Fruit fly (Drosophila melanogaster): ENCODE measurements around the gene MED30.
A peak's percentile ranks its signal among the peaks of the same experiment; 100 is the strongest.

The MED30 gene

dm6 chr3L:680258-680657, 26.4 kb upstream of the MED30 start, which contains the start of gene CG17129 (continued):
- TF ChIP-seq CHES-1-like (GFP tag; optimal IDR thresholded peaks at IDR 0.05) = peak; percentile 83
- TF ChIP-seq Antp (GFP tag; optimal IDR thresholded peaks at IDR 0.05) = peak; percentile 81
- peak; percentile 98 for TF ChIP-seq Ets65A (GFP tag)
- TF ChIP-seq Stat92E (GFP tag; optimal IDR thresholded peaks at IDR 0.05) = peak in 1 of 3 experiments; percentile 44
- TF ChIP-seq gsb (GFP tag; IDR thresholded peaks at IDR 0.05) = no peak
- TF ChIP-seq Lhr (GFP tag; optimal IDR thresholded peaks at IDR 0.05) = peak; percentile 17
- peak; percentile 80 for TF ChIP-seq CG17361 (GFP tag; IDR thresholded peaks at IDR 0.05)
- TF ChIP-seq eyg (GFP tag; optimal IDR thresholded peaks at IDR 0.05) = peak; percentile 65
- peak; percentile 79 for TF ChIP-seq NC2β (GFP tag; optimal IDR thresholded peaks at IDR 0.05)
- peak; percentile 83 for TF ChIP-seq Xbp1 (GFP tag; optimal IDR thresholded peaks at IDR 0.05)
- TF ChIP-seq lbe (GFP tag; optimal IDR thresholded peaks at IDR 0.05) = peak; percentile 53
- peak; percentile 66 for TF ChIP-seq zen (tag; optimal IDR thresholded peaks at IDR 0.05)
- no peak for TF ChIP-seq hth (optimal IDR thresholded peaks at IDR 0.05)
- TF ChIP-seq tio (GFP tag; optimal IDR thresholded peaks at IDR 0.05) = no peak
- TF ChIP-seq Med (GFP tag) = peak; percentile 97
- peak; percentile 71 for TF ChIP-seq CG9727 (GFP tag; optimal IDR thresholded peaks at IDR 0.05)
- peak; percentile 47 for TF ChIP-seq trh (GFP tag; optimal IDR thresholded peaks at IDR 0.05)
- TF ChIP-seq bcd (GFP tag; optimal IDR thresholded peaks at IDR 0.05) = peak; percentile 54
- peak; percentile 72 for TF ChIP-seq CG10959 (GFP tag; IDR thresholded peaks at IDR 0.05)
- TF ChIP-seq fd3F (GFP tag; optimal IDR thresholded peaks at IDR 0.05) = peak; percentile 62
- TF ChIP-seq Bteb2 (GFP tag; optimal IDR thresholded peaks at IDR 0.05) = peak; percentile 69
- TF ChIP-seq Spps (tag; optimal IDR thresholded peaks at IDR 0.05) = peak; percentile 59
- TF ChIP-seq CG17186 (GFP tag; optimal IDR thresholded peaks at IDR 0.05) = peak; percentile 66
- peak; percentile 8; the same call in 1 of the 2 replicates for TF ChIP-seq ap (GFP tag; IDR thresholded peaks at IDR 0.05)
- TF ChIP-seq mirr (GFP tag; optimal IDR thresholded peaks at IDR 0.05) = no peak
- no peak for TF ChIP-seq sim (GFP tag; IDR thresholded peaks at IDR 0.05)
- peak; percentile 58 for TF ChIP-seq CG31224 (GFP tag; IDR thresholded peaks at IDR 0.05)
- no peak for TF ChIP-seq scrt (GFP tag; optimal IDR thresholded peaks at IDR 0.05)
- TF ChIP-seq CG10431 (GFP tag; optimal IDR thresholded peaks at IDR 0.05) = no peak
- peak; percentile 73 for TF ChIP-seq CG7786 (GFP tag; optimal IDR thresholded peaks at IDR 0.05)
- peak; percentile 69 for TF ChIP-seq CG33557 (GFP tag; optimal IDR thresholded peaks at IDR 0.05)
- TF ChIP-seq Atf-2 (GFP tag; optimal IDR thresholded peaks at IDR 0.05) = peak; percentile 67
- no peak for TF ChIP-seq CG8281 (tag; optimal IDR thresholded peaks at IDR 0.05)
- TF ChIP-seq caup (GFP tag; optimal IDR thresholded peaks at IDR 0.05; ENCODE audit: severe bottlenecking) = peak; percentile 59
- TF ChIP-seq CG15601 (tag; optimal IDR thresholded peaks at IDR 0.05) = peak; percentile 82
- TF ChIP-seq CG10654 (GFP tag; optimal IDR thresholded peaks at IDR 0.05) = peak; percentile 66
- TF ChIP-seq Kr (GFP tag; optimal IDR thresholded peaks at IDR 0.05) = peak; percentile 28
- peak; percentile 76 for TF ChIP-seq Aef1 (GFP tag; IDR thresholded peaks at IDR 0.05)
- no peak for TF ChIP-seq ac (GFP tag; optimal IDR thresholded peaks at IDR 0.05)
- peak; percentile 73 for TF ChIP-seq lmd (GFP tag; IDR thresholded peaks at IDR 0.05)
- TF ChIP-seq pzg (GFP tag; optimal IDR thresholded peaks at IDR 0.05) = peak; percentile 66
- peak; percentile 87 for TF ChIP-seq CG1603 (tag; optimal IDR thresholded peaks at IDR 0.05)
- peak; percentile 55 for TF ChIP-seq CG18011 (GFP tag; optimal IDR thresholded peaks at IDR 0.05)
- peak; percentile 85 to 86 for TF ChIP-seq dpn (GFP tag; optimal IDR thresholded peaks at IDR 0.05)
- TF ChIP-seq CG8944 (GFP tag; optimal IDR thresholded peaks at IDR 0.05) = peak; percentile 79
- TF ChIP-seq tna (GFP tag; IDR thresholded peaks at IDR 0.05; ENCODE audit: partially characterized antibody) = peak; percentile 75
- TF ChIP-seq HLH3B (GFP tag; IDR thresholded peaks at IDR 0.05) = peak; percentile 74
- TF ChIP-seq CG2116 (GFP tag; optimal IDR thresholded peaks at IDR 0.05) = peak; percentile 79
- TF ChIP-seq Oaz (GFP tag; IDR thresholded peaks at IDR 0.05) = no peak
- peak; percentile 68 for TF ChIP-seq CG9817 (tag; optimal IDR thresholded peaks at IDR 0.05)
- peak; percentile 62 for TF ChIP-seq CG15269 (tag; optimal IDR thresholded peaks at IDR 0.05)

All from whole organism, embryonic.